Worm (Caenorhabditis elegans): ENCODE results near the gene R01B10.3.

- TF ChIP-seq lin-15B (tag; optimal IDR thresholded peaks at IDR 0.05) (no peak), nhr-12 (tag; optimal IDR thresholded peaks at IDR 0.05) (no peak), nhr-25 (tag; optimal IDR thresholded peaks at IDR 0.05) (no peak), nhr-23 (tag; optimal IDR thresholded peaks at IDR 0.05) (no peak), pha-4 (tag; optimal IDR thresholded peaks at IDR 0.05) (no peak), skn-1 (tag; optimal IDR thresholded peaks at IDR 0.05) (no peak), nhr-77 (tag; optimal IDR thresholded peaks at IDR 0.05) (no peak), egl-27 (tag; optimal IDR thresholded peaks at IDR 0.05) (no peak), nhr-76 (tag; optimal IDR thresholded peaks at IDR 0.05) (no peak), aly-2 (tag; optimal IDR thresholded peaks at IDR 0.05) (no peak)
These were observed 22.2 kb upstream of the R01B10.3 start, which contains the start of gene srh-10 for ce11 chrV:6067112-6067511.

Measured in whole organism, L3 larva.